Fruit fly (Drosophila melanogaster) whole organism, embryonic: ENCODE data around the gene barc.
A peak's percentile ranks its signal among the peaks of the same experiment; 100 is the strongest.

Experiments
- BtbVII ChIP-seq: fragments of 200-800 bp; sonication (Bioruptor generic); optimal IDR thresholded peaks from 3 replicates; lab custom pipeline; 2017; ENCODE audit warnings: missing biosample characterization, mild to moderate bottlenecking, missing genetic modification characterization
- CG11085 ChIP-seq: fragments of 200-800 bp; sonication (Bioruptor generic); IDR thresholded peaks from 2 replicates; pipeline ENCODE4 v1.3.6; 2022; ENCODE audit warnings: missing biosample characterization, missing genetic modification characterization
- CG11560 ChIP-seq: fragments of 200-800 bp; sonication (Bioruptor generic); IDR thresholded peaks from 3 replicates; pipeline ENCODE4 v1.3.6; 2022; ENCODE audit warnings: missing biosample characterization, missing genetic modification characterization
- CG12155 ChIP-seq: fragments of 200-800 bp; sonication (Bioruptor generic); optimal IDR thresholded peaks from 3 replicates; lab custom pipeline; 2016; ENCODE audit warnings: missing biosample characterization, missing genetic modification characterization
- CG12299 ChIP-seq: fragments of 200-800 bp; sonication (Bioruptor generic); optimal IDR thresholded peaks from 2 replicates; lab custom pipeline; 2018; ENCODE audit warnings: missing biosample characterization, mild to moderate bottlenecking, missing genetic modification characterization
- CG1233 ChIP-seq: fragments of 200-800 bp; sonication (Bioruptor generic); optimal IDR thresholded peaks from 4 replicates; lab custom pipeline; 2018; ENCODE audit warnings: missing biosample characterization, mild to moderate bottlenecking, missing genetic modification characterization
- CG15479 ChIP-seq: fragments of 200-800 bp; sonication (Bioruptor generic); optimal IDR thresholded peaks from 3 replicates; lab custom pipeline; 2019; ENCODE audit warnings: missing biosample characterization, mild to moderate bottlenecking, missing genetic modification characterization, moderate library complexity
- CG17328 ChIP-seq: fragments of 200-800 bp; sonication (Bioruptor generic); IDR thresholded peaks from 2 replicates; pipeline ENCODE4 v1.3.6; 2022; ENCODE audit warnings: missing biosample characterization, missing genetic modification characterization
- CG17361 ChIP-seq: fragments of 200-800 bp; sonication (Bioruptor generic); IDR thresholded peaks from 3 replicates; pipeline ENCODE4 v1.3.6; 2022; ENCODE audit warnings: missing biosample characterization, missing genetic modification characterization
- CG18011 ChIP-seq: fragments of 200-800 bp; sonication (Bioruptor generic); optimal IDR thresholded peaks from 2 replicates; lab custom pipeline; 2017; ENCODE audit warnings: missing biosample characterization, missing genetic modification characterization, mild to moderate bottlenecking, moderate library complexity, missing genotype
- CG18476 ChIP-seq: fragments of 200-800 bp; sonication (Bioruptor generic); optimal IDR thresholded peaks from 2 replicates; lab custom pipeline; 2016; ENCODE audit warnings: missing biosample characterization, mild to moderate bottlenecking, missing genetic modification characterization
- CG3163 ChIP-seq: fragments of 200-800 bp; sonication (Bioruptor generic); optimal IDR thresholded peaks from 3 replicates; lab custom pipeline; 2016; ENCODE audit warnings: missing biosample characterization, missing genetic modification characterization
- CG34224 ChIP-seq: fragments of 200-800 bp; sonication (Bioruptor generic); IDR thresholded peaks from 3 replicates; pipeline ENCODE4 v1.3.6; 2022; ENCODE audit warnings: missing biosample characterization, missing genetic modification characterization; ENCODE audit not compliant: partially characterized antibody
- CG4360 ChIP-seq: fragments of 200-800 bp; sonication (Bioruptor generic); IDR thresholded peaks from 2 replicates; pipeline ENCODE4 v1.3.6; 2022; ENCODE audit warnings: missing biosample characterization, missing genetic modification characterization
- CG4617 ChIP-seq: fragments of 200-800 bp; sonication (Bioruptor generic); optimal IDR thresholded peaks from 3 replicates; lab custom pipeline; 2016; ENCODE audit warnings: missing biosample characterization, missing genetic modification characterization, borderline replicate concordance
- CG4707 ChIP-seq: fragments of 200-800 bp; sonication (Bioruptor generic); optimal IDR thresholded peaks from 2 replicates; lab custom pipeline; 2018; ENCODE audit warnings: missing biosample characterization, mild to moderate bottlenecking, missing genetic modification characterization, moderate library complexity
- CG4730 ChIP-seq: fragments of 200-800 bp; sonication (Bioruptor generic); IDR thresholded peaks from 2 replicates; pipeline ENCODE4 v1.3.6; 2022; ENCODE audit warnings: missing biosample characterization, missing genetic modification characterization
- CG6175 ChIP-seq: fragments of 200-800 bp; sonication (Bioruptor generic); IDR thresholded peaks from 3 replicates; pipeline ENCODE4 v1.3.6; 2022; ENCODE audit warnings: missing biosample characterization, missing genetic modification characterization
- CG6765 ChIP-seq: fragments of 200-800 bp; sonication (Bioruptor generic); optimal IDR thresholded peaks from 3 replicates; lab custom pipeline; 2017; ENCODE audit warnings: missing biosample characterization, mild to moderate bottlenecking, missing genetic modification characterization
- CG7839 ChIP-seq: fragments of 200-800 bp; sonication (Bioruptor generic); optimal IDR thresholded peaks from 3 replicates; lab custom pipeline; 2018; ENCODE audit warnings: missing biosample characterization, mild to moderate bottlenecking, missing genetic modification characterization, moderate library complexity
- CG8089 ChIP-seq: fragments of 200-800 bp; sonication (Bioruptor generic); optimal IDR thresholded peaks from 3 replicates; lab custom pipeline; 2016; ENCODE audit warnings: missing biosample characterization, missing genetic modification characterization
- CG8944 ChIP-seq: fragments of 200-800 bp; sonication (Bioruptor generic); optimal IDR thresholded peaks from 3 replicates; lab custom pipeline; 2016; ENCODE audit warnings: missing biosample characterization, missing genetic modification characterization
- D ChIP-seq, 2 experiments: fragments of 200-800 bp in 1 of 2; fragments of >200 bp in 1 of 2; sonication (Bioruptor generic) in 1 of 2; optimal IDR thresholded peaks; 2 replicates in 1 of 2; 3 replicates in 1 of 2; lab custom pipeline; 2017; ENCODE audit warnings: mild to moderate bottlenecking in 1 of 2, missing biosample characterization in 1 of 2, missing genetic modification characterization in 1 of 2, missing genetic modification reagents in 1 of 2
- Deaf1 ChIP-seq: fragments of 200-800 bp; optimal IDR thresholded peaks from 3 replicates; lab custom pipeline; 2019; ENCODE audit warnings: missing biosample characterization, mild to moderate bottlenecking, missing genetic modification characterization, moderate library complexity
- Doc3 ChIP-seq: fragments of 200-800 bp; sonication (Bioruptor generic); IDR thresholded peaks from 3 replicates; pipeline ENCODE4 v1.3.6; 2022; ENCODE audit warnings: missing biosample characterization, missing genetic modification characterization; ENCODE audit not compliant: partially characterized antibody
- Dref ChIP-seq: fragments of 200-800 bp; sonication (Bioruptor generic); IDR thresholded peaks from 2 replicates; pipeline ENCODE4 v1.3.6; 2022; ENCODE audit warnings: missing biosample characterization, missing genetic modification characterization
- Ets65A ChIP-seq: fragments of 200-800 bp; sonication (Bioruptor generic); peaks from one replicate; lab custom pipeline; 2016; ENCODE audit warnings: missing biosample characterization, missing genetic modification characterization
- Gug ChIP-seq: fragments of 200-800 bp; sonication (Bioruptor generic); IDR thresholded peaks from 4 replicates; pipeline ENCODE4 v1.3.6; 2022; ENCODE audit warnings: missing biosample characterization, missing genetic modification characterization
- HmgD ChIP-seq: fragments of 200-800 bp; sonication (Bioruptor generic); optimal IDR thresholded peaks from 3 replicates; lab custom pipeline; 2016; ENCODE audit warnings: missing biosample characterization, missing genetic modification characterization
- Hmx ChIP-seq: fragments of 200-800 bp; sonication (Bioruptor generic); optimal IDR thresholded peaks from 2 replicates; lab custom pipeline; 2016; ENCODE audit warnings: missing biosample characterization, missing genetic modification characterization
- Lhr ChIP-seq: fragments of 200-800 bp; sonication (Bioruptor generic); optimal IDR thresholded peaks from 3 replicates; lab custom pipeline; 2017; ENCODE audit warnings: mild to moderate bottlenecking, missing biosample characterization, missing genetic modification reagents, missing genetic modification characterization
- NC2α ChIP-seq: fragments of 200-800 bp; sonication (Bioruptor generic); optimal IDR thresholded peaks from 2 replicates; lab custom pipeline; 2016; ENCODE audit warnings: missing biosample characterization, missing genetic modification characterization
- Oli ChIP-seq: fragments of 200-800 bp; sonication (Bioruptor generic); optimal IDR thresholded peaks from 2 replicates; lab custom pipeline; 2018; ENCODE audit warnings: missing biosample characterization, mild to moderate bottlenecking, missing genetic modification characterization, moderate library complexity
- Opbp ChIP-seq: fragments of 200-800 bp; sonication (Bioruptor generic); IDR thresholded peaks from 3 replicates; pipeline ENCODE4 v1.3.6; 2022; ENCODE audit warnings: missing biosample characterization, missing genetic modification characterization; ENCODE audit not compliant: partially characterized antibody
- Sry-β ChIP-seq: fragments of 200-800 bp; sonication (Bioruptor generic); optimal IDR thresholded peaks from 2 replicates; lab custom pipeline; 2018; ENCODE audit warnings: missing biosample characterization, mild to moderate bottlenecking, missing genetic modification characterization, moderate library complexity
- Ssrp ChIP-seq: fragments of 200-800 bp; sonication (Bioruptor generic); optimal IDR thresholded peaks from 2 replicates; lab custom pipeline; 2018; ENCODE audit warnings: missing biosample characterization, mild to moderate bottlenecking, missing genetic modification characterization, moderate library complexity
- bowl ChIP-seq: fragments of 200-800 bp; sonication (Bioruptor generic); IDR thresholded peaks from 2 replicates; pipeline ENCODE4 v1.3.6; 2022; ENCODE audit warnings: missing biosample characterization, missing genetic modification characterization
- cato ChIP-seq: fragments of 200-800 bp; sonication (Bioruptor generic); optimal IDR thresholded peaks from 2 replicates; lab custom pipeline; 2016; ENCODE audit warnings: missing biosample characterization, missing genetic modification characterization, borderline replicate concordance
- ind ChIP-seq: fragments of 200-800 bp; sonication (Bioruptor generic); optimal IDR thresholded peaks from 3 replicates; lab custom pipeline; 2016; ENCODE audit warnings: missing biosample characterization, missing genetic modification characterization
- maf-S ChIP-seq: fragments of 200-800 bp; sonication (Bioruptor generic); optimal IDR thresholded peaks from 2 replicates; lab custom pipeline; 2016; ENCODE audit warnings: missing biosample characterization, missing genetic modification characterization
- nau ChIP-seq: fragments of 200-800 bp; sonication (Bioruptor generic); optimal IDR thresholded peaks from 3 replicates; lab custom pipeline; 2017; ENCODE audit warnings: missing biosample characterization, mild to moderate bottlenecking, missing genetic modification characterization, missing genetic modification reagents
- oc ChIP-seq: fragments of 200-800 bp; sonication (Bioruptor generic); optimal IDR thresholded peaks from 2 replicates; lab custom pipeline; 2018; ENCODE audit warnings: missing biosample characterization, mild to moderate bottlenecking, missing genetic modification characterization, moderate library complexity
- otp ChIP-seq: fragments of 200-800 bp; sonication (Bioruptor generic); IDR thresholded peaks from 3 replicates; pipeline ENCODE4, ENCODE4 v1.3.6; 2022; ENCODE audit warnings: missing biosample characterization, missing genetic modification characterization
- pb ChIP-seq: fragments of 200-800 bp; sonication (Bioruptor generic); optimal IDR thresholded peaks from 3 replicates; lab custom pipeline; 2016; ENCODE audit warnings: missing biosample characterization, missing genetic modification characterization
- sens ChIP-seq: fragments of 200-800 bp; sonication (Bioruptor generic); peaks from one replicate; lab custom pipeline; 2016; ENCODE audit warnings: missing biosample characterization, missing genetic modification characterization
- shn ChIP-seq: fragments of 200-800 bp; sonication (Bioruptor generic); optimal IDR thresholded peaks from 3 replicates; lab custom pipeline; 2016; ENCODE audit warnings: missing biosample characterization, missing genetic modification characterization
- slbo ChIP-seq: fragments of 200-800 bp; sonication (Bioruptor generic); IDR thresholded peaks from 2 replicates; pipeline ENCODE4 v1.3.6; 2022; ENCODE audit warnings: missing biosample characterization, missing genetic modification characterization
- wor ChIP-seq: fragments of 200-800 bp; sonication (Bioruptor generic); IDR thresholded peaks from 2 replicates; pipeline ENCODE4 v1.3.6; 2022; ENCODE audit warnings: missing biosample characterization, missing genetic modification characterization
- yki ChIP-seq: fragments of >200 bp; optimal IDR thresholded peaks from 3 replicates; lab custom pipeline; 2018
- zen ChIP-seq: fragments of 200-800 bp; sonication (Bioruptor generic); optimal IDR thresholded peaks from 3 replicates; lab custom pipeline; 2018; ENCODE audit warnings: missing biosample characterization, mild to moderate bottlenecking, missing genetic modification characterization, moderate library complexity

Gene barc

DNA sequence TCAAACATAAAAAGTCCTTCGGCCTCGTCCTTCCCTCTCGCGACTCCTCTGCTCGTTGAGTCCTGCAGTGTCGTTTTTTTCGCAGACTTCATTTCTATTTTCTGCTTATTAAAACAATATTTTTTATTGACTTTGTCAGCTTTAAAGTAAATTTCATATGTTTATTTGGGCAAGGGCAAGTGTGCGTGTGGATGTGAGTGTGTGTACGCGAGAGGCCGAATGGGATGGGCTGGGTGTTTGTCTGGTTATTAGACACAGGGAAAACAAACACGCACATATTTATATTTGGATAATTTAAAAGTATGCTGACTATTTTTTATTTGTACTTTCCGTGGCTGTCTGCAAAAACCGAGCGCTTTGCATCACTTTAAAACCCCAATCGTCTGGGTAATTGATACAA is 44.9 kb upstream of the barc start (continued):
- no peak for TF ChIP-seq otp
- no peak for TF ChIP-seq Lhr (GFP tag; lab: Kevin White, UChicago)
- TF ChIP-seq sens (GFP tag; lab: Kevin White, UChicago), result peak; percentile 65
- no peak for TF ChIP-seq Doc3 (GFP tag; lab: Robert Waterston, UW)
- no peak for TF ChIP-seq bowl (GFP tag; lab: Robert Waterston, UW)
- TF ChIP-seq Hmx, result no peak
- no peak for TF ChIP-seq wor (GFP tag; lab: Robert Waterston, UW)
- TF ChIP-seq NC2α (GFP tag; lab: Kevin White, UChicago), result no peak
- peak; percentile 40 for TF ChIP-seq zen (tag; lab: Kevin White, UChicago)
- no peak for TF ChIP-seq maf-S (GFP tag; lab: Kevin White, UChicago)
- TF ChIP-seq, all 482 proteins: peak for 7

DNA sequence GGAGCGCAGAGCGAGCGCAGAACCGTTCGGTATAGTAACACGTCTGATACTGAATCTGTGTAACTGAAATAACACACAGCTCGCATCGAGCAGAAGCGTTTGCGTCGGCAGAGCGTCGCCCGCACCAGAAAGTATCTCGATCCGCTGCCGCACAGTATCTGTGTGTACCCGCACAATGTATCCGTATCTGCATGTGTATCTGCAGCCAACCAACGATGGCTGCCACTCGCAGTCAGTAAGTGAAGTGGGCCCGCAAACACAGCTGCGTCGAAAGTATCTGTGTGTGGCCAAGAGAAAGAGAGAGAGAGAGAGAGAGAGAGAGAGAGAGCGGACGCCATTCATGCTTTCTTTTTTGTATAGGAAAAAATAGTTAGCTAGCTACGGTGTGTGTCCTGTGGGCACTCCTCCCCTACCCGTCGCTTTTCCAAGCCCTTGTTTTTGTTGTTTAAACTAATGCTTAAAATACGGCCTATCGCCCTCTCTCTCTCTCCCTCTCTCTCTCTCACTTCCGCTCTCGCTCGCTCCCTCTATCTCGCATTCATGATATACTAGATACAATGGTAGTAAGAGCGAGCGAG is 43.6 kb upstream of the barc start, which contains the start of gene croc:
croc (minus strand) TSS at position 51 of the 578 bp plus-strand sequence.
- TF ChIP-seq Ets65A (no peak), yki (lab: Kevin White, UChicago) (peak; percentile 99), Sry-β (GFP tag; lab: Kevin White, UChicago) (no peak), Gug (GFP tag; lab: Robert Waterston, UW) (no peak), CG3163 (GFP tag; lab: Kevin White, UChicago) (peak; percentile 37), oc (tag; lab: Kevin White, UChicago) (peak; percentile 17), CG12299 (tag; lab: Kevin White, UChicago) (no peak), ind (no peak), CG8944 (GFP tag; lab: Kevin White, UChicago) (no peak), CG7839 (tag; lab: Kevin White, UChicago) (no peak), CG4707 (GFP tag; lab: Kevin White, UChicago) (no peak), CG18011 (GFP tag; lab: Kevin White, UChicago) (no peak), CG11085 (GFP tag; lab: Robert Waterston, UW) (no peak), CG11560 (tag; lab: Robert Waterston, UW) (no peak), CG17328 (peak; percentile 98), CG18476 (GFP tag; lab: Kevin White, UChicago) (no peak), HmgD (GFP tag; lab: Kevin White, UChicago) (peak; percentile 43), shn (no peak), pb (GFP tag; lab: Kevin White, UChicago) (no peak), BtbVII (no peak), CG4617 (no peak), Opbp (no peak), Deaf1 (peak; percentile 11), CG1233 (GFP tag; lab: Kevin White, UChicago) (no peak), CG8089 (GFP tag; lab: Kevin White, UChicago) (no peak), CG6765 (GFP tag; lab: Kevin White, UChicago) (no peak), CG17361 (GFP tag; lab: Robert Waterston, UW) (no peak), CG12155 (GFP tag; lab: Kevin White, UChicago) (no peak), CG4730 (GFP tag; lab: Robert Waterston, UW) (no peak), Oli (tag; lab: Kevin White, UChicago) (no peak), nau (GFP tag; lab: Kevin White, UChicago) (no peak), CG4360 (GFP tag; lab: Robert Waterston, UW) (peak; percentile 87), slbo (GFP tag; lab: Robert Waterston, UW) (no peak), CG15479 (GFP tag; lab: Kevin White, UChicago) (peak; percentile 47), D (optimal IDR thresholded peaks at IDR 0.05; lab: Kevin White, UChicago) (peak; percentile 70), D (GFP tag; optimal IDR thresholded peaks at IDR 0.05; lab: Kevin White, UChicago) (peak; percentile 7), cato (no peak), Dref (GFP tag; lab: Robert Waterston, UW) (no peak), CG34224 (GFP tag; lab: Robert Waterston, UW) (no peak), Ssrp (tag; lab: Kevin White, UChicago) (no peak), CG6175 (GFP tag; lab: Robert Waterston, UW) (no peak)
